Worm (Caenorhabditis elegans) whole organism, young adult: ENCODE data around the gene hmg-1.1.
A peak's percentile ranks its signal among the peaks of the same experiment; 100 is the strongest.

Experiments
- B0019.2 ChIP-seq: fragments of 200-800 bp; sonication (Bioruptor generic); conservative IDR thresholded peaks from 2 replicates; pipeline ENCODE4 v1.3.6; 2022; ENCODE audit warnings: missing genetic modification reagents, missing genetic modification characterization, missing compliant biosample characterization
- B0035.1 ChIP-seq: sonication (generic microtip); optimal IDR thresholded peaks from 2 replicates; lab custom pipeline; 2016; ENCODE audit warnings: missing genetic modification characterization, mild to moderate bottlenecking, missing compliant biosample characterization, missing genotype, missing genetic modification reagents
- C17E4.6 ChIP-seq: fragments of 200-800 bp; sonication (Bioruptor generic); IDR thresholded peaks from 2 replicates; pipeline ENCODE4 v1.3.6; 2022; ENCODE audit warnings: missing genetic modification reagents, missing genetic modification characterization, missing compliant biosample characterization
- D2030.7 ChIP-seq: fragments of 200-800 bp; sonication (Bioruptor generic); IDR thresholded peaks from 2 replicates; pipeline ENCODE4 v1.3.6; 2022; ENCODE audit warnings: missing genetic modification reagents, missing genetic modification characterization, missing compliant biosample characterization
- F52B5.7 ChIP-seq: sonication (generic microtip); optimal IDR thresholded peaks from 2 replicates; lab custom pipeline; 2016; ENCODE audit warnings: mild to moderate bottlenecking, missing genetic modification characterization, missing compliant biosample characterization
- K12H6.12 ChIP-seq: fragments of 200-800 bp; sonication (Bioruptor generic); optimal IDR thresholded peaks from 2 replicates; lab custom pipeline; 2018; ENCODE audit warnings: mild to moderate bottlenecking, missing genetic modification characterization, missing compliant biosample characterization
- Y53G8AR.9 ChIP-seq: fragments of 200-800 bp; sonication (Bioruptor generic); conservative IDR thresholded peaks from 2 replicates; pipeline ENCODE4 v1.3.6; 2022; ENCODE audit warnings: missing genetic modification reagents, missing genetic modification characterization, missing compliant biosample characterization
- Y56A3A.18 ChIP-seq: fragments of 200-800 bp; sonication (Bioruptor generic); IDR thresholded peaks from 2 replicates; pipeline ENCODE4 v1.3.6; 2022; ENCODE audit warnings: missing genetic modification reagents, missing genetic modification characterization, missing compliant biosample characterization
- Y79H2A.3 ChIP-seq: fragments of 200-800 bp; sonication (Bioruptor generic); conservative IDR thresholded peaks from 2 replicates; pipeline ENCODE4 v1.3.6; 2022; ENCODE audit warnings: missing genetic modification reagents, missing genetic modification characterization, missing compliant biosample characterization
- Y95B8A.8 ChIP-seq: fragments of 200-800 bp; sonication (Bioruptor generic); IDR thresholded peaks from 2 replicates; pipeline ENCODE4 v1.3.6; 2022; ENCODE audit warnings: missing genetic modification reagents, missing genetic modification characterization, missing compliant biosample characterization
- ZK185.1 ChIP-seq: sonication (generic microtip); optimal IDR thresholded peaks from 2 replicates; lab custom pipeline; 2016; ENCODE audit warnings: mild to moderate bottlenecking, missing genetic modification characterization, missing compliant biosample characterization; ENCODE audit not compliant: poor library complexity, severe bottlenecking
- akir-1 ChIP-seq: fragments of 200-800 bp; sonication (Bioruptor generic); optimal IDR thresholded peaks from 2 replicates; lab custom pipeline; 2018; ENCODE audit warnings: mild to moderate bottlenecking, missing genetic modification characterization, moderate library complexity, missing compliant biosample characterization
- attf-5 ChIP-seq: fragments of 200-800 bp; sonication (Bioruptor generic); optimal IDR thresholded peaks from 2 replicates; lab custom pipeline; 2018; ENCODE audit warnings: mild to moderate bottlenecking, missing genetic modification characterization, missing compliant biosample characterization
- bed-1 ChIP-seq: fragments of 200-800 bp; sonication (Bioruptor generic); IDR thresholded peaks from 2 replicates; pipeline ENCODE4 v1.3.6; 2022; ENCODE audit warnings: missing genetic modification reagents, missing genetic modification characterization, missing compliant biosample characterization
- bed-2 ChIP-seq: fragments of 200-800 bp; sonication (Bioruptor generic); IDR thresholded peaks from 2 replicates; pipeline ENCODE4 v1.3.6; 2022; ENCODE audit warnings: missing genetic modification reagents, missing genetic modification characterization, missing compliant biosample characterization
- cebp-1 ChIP-seq, 2 experiments: fragments of 200-800 bp in 1 of 2; sonication (Bioruptor generic) in 1 of 2; sonication (generic microtip) in 1 of 2; IDR thresholded peaks in 1 of 2; optimal IDR thresholded peaks in 1 of 2; 2 replicates each; pipeline versions ENCODE4 v1.3.6 to Lab custom; 2017 to 2022; ENCODE audit warnings: missing compliant biosample characterization in 2 of 2, missing genetic modification characterization in 2 of 2, mild to moderate bottlenecking in 1 of 2, missing genetic modification reagents in 1 of 2, moderate library complexity in 1 of 2
- ceh-27 ChIP-seq: fragments of 200-800 bp; sonication (Bioruptor generic); optimal IDR thresholded peaks from 2 replicates; lab custom pipeline; 2018; ENCODE audit warnings: mild to moderate bottlenecking, missing genetic modification characterization, moderate library complexity, missing compliant biosample characterization
- ceh-40 ChIP-seq: fragments of 200-800 bp; sonication (Bioruptor generic); IDR thresholded peaks from 2 replicates; pipeline ENCODE4 v1.3.6; 2022; ENCODE audit warnings: missing genetic modification characterization, missing compliant biosample characterization
- die-1 ChIP-seq: sonication (generic microtip); optimal IDR thresholded peaks from 2 replicates; lab custom pipeline; 2016; ENCODE audit warnings: missing genotype, mild to moderate bottlenecking, missing genetic modification characterization, missing compliant biosample characterization
- dpl-1 ChIP-seq: fragments of 150-350 bp; optimal IDR thresholded peaks from 2 replicates; lab custom pipeline; 2014; ENCODE audit warnings: missing biosample characterization, missing genetic modification reagents, missing genetic modification characterization
- egl-44 ChIP-seq: fragments of 200-800 bp; sonication (Bioruptor generic); IDR thresholded peaks from 2 replicates; pipeline ENCODE4 v1.3.6; 2022; ENCODE audit warnings: missing genetic modification reagents, missing genetic modification characterization, missing compliant biosample characterization
- him-1 ChIP-seq: sonication (generic microtip); optimal IDR thresholded peaks from 2 replicates; lab custom pipeline; 2016; ENCODE audit warnings: missing genotype, missing genetic modification reagents, missing genetic modification characterization, missing compliant biosample characterization
- hmg-1.2 ChIP-seq: fragments of 200-800 bp; sonication (Bioruptor generic); IDR thresholded peaks from 2 replicates; pipeline ENCODE4 v1.3.6; 2022; ENCODE audit warnings: missing genetic modification reagents, missing genetic modification characterization, missing compliant biosample characterization
- hmg-20 ChIP-seq: fragments of 200-800 bp; sonication (Bioruptor generic); IDR thresholded peaks from 2 replicates; pipeline ENCODE4 v1.3.6; 2022; ENCODE audit warnings: missing genetic modification reagents, missing genetic modification characterization, missing compliant biosample characterization
- hsf-1 ChIP-seq: fragments of 200-800 bp; sonication (Bioruptor generic); IDR thresholded peaks from 2 replicates; pipeline ENCODE4 v1.3.6; 2022; ENCODE audit warnings: missing genetic modification reagents, missing genetic modification characterization, missing compliant biosample characterization
- let-526 ChIP-seq: fragments of 200-800 bp; sonication (Bioruptor generic); IDR thresholded peaks from 2 replicates; pipeline ENCODE4 v1.3.6; 2022; ENCODE audit warnings: missing genetic modification reagents, missing genetic modification characterization, missing compliant biosample characterization
- let-607 ChIP-seq, 2 experiments: fragments of 200-800 bp in 1 of 2; sonication (Bioruptor generic) in 1 of 2; sonication (generic microtip) in 1 of 2; optimal IDR thresholded peaks; 2 replicates each; lab custom pipeline; 2016 to 2018; ENCODE audit warnings: mild to moderate bottlenecking in 2 of 2, missing compliant biosample characterization in 2 of 2, missing genetic modification characterization in 2 of 2, moderate library complexity in 2 of 2, missing genotype in 1 of 2
- lin-40 ChIP-seq: sonication (generic microtip); optimal IDR thresholded peaks from 2 replicates; lab custom pipeline; 2016; ENCODE audit warnings: missing genetic modification characterization, mild to moderate bottlenecking, missing compliant biosample characterization, missing genotype, missing genetic modification reagents
- madf-3 ChIP-seq: fragments of 200-800 bp; sonication (Bioruptor generic); IDR thresholded peaks from 2 replicates; pipeline ENCODE4 v1.3.6; 2022; ENCODE audit warnings: missing genetic modification reagents, missing genetic modification characterization, missing compliant biosample characterization
- madf-8 ChIP-seq: fragments of 200-800 bp; sonication (Bioruptor generic); conservative IDR thresholded peaks from 2 replicates; pipeline ENCODE4 v1.3.6; 2022; ENCODE audit warnings: missing genetic modification reagents, missing genetic modification characterization, missing compliant biosample characterization
- mcd-1 ChIP-seq: fragments of 200-800 bp; sonication (Bioruptor generic); IDR thresholded peaks from 2 replicates; pipeline ENCODE4 v1.3.6; 2022; ENCODE audit warnings: missing genetic modification reagents, missing genetic modification characterization, missing compliant biosample characterization
- mes-4 ChIP-seq: sonication (generic microtip); optimal IDR thresholded peaks from 2 replicates; lab custom pipeline; 2016; ENCODE audit warnings: missing genotype, missing genetic modification characterization, missing compliant biosample characterization
- nfya-1 ChIP-seq: sonication (generic microtip); optimal IDR thresholded peaks from 2 replicates; lab custom pipeline; 2017; ENCODE audit warnings: antibody characterized with exemption, missing compliant biosample characterization, missing genetic modification characterization, borderline replicate concordance; ENCODE audit not compliant: insufficient read depth
- nhr-80 ChIP-seq: sonication (generic microtip); optimal IDR thresholded peaks from 2 replicates; lab custom pipeline; 2016; ENCODE audit warnings: missing genetic modification characterization, missing compliant biosample characterization
- pbrm-1 ChIP-seq: fragments of 200-800 bp; sonication (Bioruptor generic); IDR thresholded peaks from 2 replicates; pipeline ENCODE4 v1.3.6; 2022; ENCODE audit warnings: missing genetic modification reagents, missing genetic modification characterization, missing compliant biosample characterization
- pha-4 ChIP-seq: fragments of 150-350 bp; sonication (generic microtip); optimal IDR thresholded peaks from 2 replicates; lab custom pipeline; 2014; ENCODE audit warnings: missing biosample characterization, missing genetic modification reagents, missing genetic modification characterization
- rcor-1 ChIP-seq: fragments of 200-800 bp; sonication (Bioruptor generic); IDR thresholded peaks from 2 replicates; pipeline ENCODE4 v1.3.6; 2022; ENCODE audit warnings: missing genetic modification reagents, missing genetic modification characterization, missing compliant biosample characterization
- rpc-1 ChIP-seq, 2 experiments: fragments of 150-350 bp in 1 of 2; sonication (generic microtip) in 1 of 2; optimal IDR thresholded peaks; 2 replicates each; lab custom pipeline; 2014 to 2018; ENCODE audit warnings: missing biosample characterization in 1 of 2, missing genetic modification characterization in 1 of 2, missing genetic modification reagents in 1 of 2, missing genotype in 1 of 2
- sea-2 ChIP-seq: fragments of 200-800 bp; sonication (Bioruptor generic); IDR thresholded peaks from 2 replicates; pipeline ENCODE4 v1.3.6; 2022; ENCODE audit warnings: missing genetic modification characterization, missing compliant biosample characterization
- sptf-2 ChIP-seq: fragments of 200-800 bp; sonication (Bioruptor generic); optimal IDR thresholded peaks from 2 replicates; lab custom pipeline; 2018; ENCODE audit warnings: mild to moderate bottlenecking, missing genetic modification characterization, missing compliant biosample characterization
- tbx-9 ChIP-seq: sonication (generic microtip); optimal IDR thresholded peaks from 2 replicates; lab custom pipeline; 2016; ENCODE audit warnings: borderline replicate concordance, missing genetic modification characterization, inconsistent platforms, missing compliant biosample characterization
- tlf-1 ChIP-seq: fragments of 200-800 bp; sonication (Bioruptor generic); optimal IDR thresholded peaks from 2 replicates; lab custom pipeline; 2018; ENCODE audit warnings: mild to moderate bottlenecking, missing genetic modification characterization, missing compliant biosample characterization
- ztf-18 ChIP-seq: sonication (generic microtip); optimal IDR thresholded peaks from 2 replicates; lab custom pipeline; 2016; ENCODE audit warnings: missing genotype, mild to moderate bottlenecking, missing genetic modification characterization, missing compliant biosample characterization
- ztf-22 ChIP-seq: fragments of 200-800 bp; sonication (Bioruptor generic); optimal IDR thresholded peaks from 2 replicates; lab custom pipeline; 2018; ENCODE audit warnings: mild to moderate bottlenecking, missing genetic modification characterization, moderate library complexity, missing compliant biosample characterization
- ztf-25 ChIP-seq: fragments of 200-800 bp; sonication (Bioruptor generic); IDR thresholded peaks from 2 replicates; pipeline ENCODE4 v1.3.6; 2022; ENCODE audit warnings: missing genetic modification reagents, missing genetic modification characterization, missing compliant biosample characterization
- ztf-28 ChIP-seq: fragments of 200-800 bp; sonication (Bioruptor generic); IDR thresholded peaks from 2 replicates; pipeline ENCODE4 v1.3.6; 2022; ENCODE audit warnings: missing genetic modification reagents, missing genetic modification characterization, missing compliant biosample characterization
- ztf-3 ChIP-seq: fragments of 200-800 bp; sonication (Bioruptor generic); optimal IDR thresholded peaks from 2 replicates; lab custom pipeline; 2018; ENCODE audit warnings: mild to moderate bottlenecking, missing genetic modification characterization, missing compliant biosample characterization

hmg-1.1 gene

DNA sequence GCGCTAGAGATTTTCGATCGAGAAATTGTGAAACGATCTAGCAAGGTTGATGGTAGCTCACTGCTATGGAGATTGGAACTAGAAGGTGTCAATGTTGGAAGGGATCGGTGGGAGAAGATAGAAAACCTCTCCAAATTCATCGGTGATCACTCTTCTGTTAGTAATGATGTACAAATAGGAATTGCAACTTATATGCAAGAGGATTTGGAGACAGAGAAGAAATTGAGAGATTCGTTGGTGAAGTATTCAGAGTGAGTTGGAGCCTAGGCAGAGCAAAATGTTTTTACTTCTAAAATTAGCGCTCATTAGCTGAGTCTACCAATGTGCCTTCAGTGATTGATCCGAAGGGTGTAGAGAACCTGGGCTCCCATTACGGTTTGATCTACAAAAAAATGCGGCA is 43.9 kb downstream of the hmg-1.1 start (continued):
- TF ChIP-seq Y95B8A.8 (GFP tag; lab: Robert Waterston, UW) (no peak), rcor-1 (GFP tag; lab: Robert Waterston, UW) (no peak), C17E4.6 (no peak)

ce11 chrII:14296320-14296719 is 45.8 kb downstream of the hmg-1.1 start:
- TF ChIP-seq attf-5 = peak; percentile 20
- TF ChIP-seq mes-4 (tag; lab: Kevin White, UChicago) = no peak
- peak; percentile 34 for TF ChIP-seq pha-4 (tag; lab: Kevin White, UChicago)
- TF ChIP-seq dpl-1 (GFP tag; lab: Kevin White, UChicago) = no peak
- TF ChIP-seq die-1 (tag; lab: Kevin White, UChicago) = no peak
- no peak for TF ChIP-seq bed-1
- no peak for TF ChIP-seq him-1 (tag; lab: Kevin White, UChicago)
- no peak for TF ChIP-seq ztf-22
- TF ChIP-seq pbrm-1 (GFP tag; lab: Robert Waterston, UW) = no peak
- TF ChIP-seq cebp-1 (GFP tag; IDR thresholded peaks at IDR 0.05; lab: Robert Waterston, UW) = no peak
- peak; percentile 44 for TF ChIP-seq cebp-1 (tag; optimal IDR thresholded peaks at IDR 0.05; lab: Kevin White, UChicago)
- TF ChIP-seq rpc-1 (optimal IDR thresholded peaks at IDR 0.05; lab: Kevin White, UChicago) = no peak
- no peak for TF ChIP-seq rpc-1 (tag; optimal IDR thresholded peaks at IDR 0.05; lab: Kevin White, UChicago)
- TF ChIP-seq tbx-9 (tag; lab: Kevin White, UChicago) = no peak
- peak; percentile 51 for TF ChIP-seq lin-40
- no peak for TF ChIP-seq hmg-20
- no peak for TF ChIP-seq K12H6.12 (tag; lab: Kevin White, UChicago)
- TF ChIP-seq B0019.2 (GFP tag; lab: Robert Waterston, UW) = no peak
- TF ChIP-seq hmg-1.2 (GFP tag; lab: Robert Waterston, UW) = peak; percentile 73; the same call in 1 of the 2 replicates
- TF ChIP-seq egl-44 (GFP tag; lab: Robert Waterston, UW) = no peak
- TF ChIP-seq Y53G8AR.9 = no peak
- TF ChIP-seq let-526 (GFP tag; lab: Robert Waterston, UW) = no peak
- no peak for TF ChIP-seq ztf-28
- TF ChIP-seq ZK185.1 = peak; percentile 5
- no peak for TF ChIP-seq let-607 (tag; optimal IDR thresholded peaks at IDR 0.05; lab: Kevin White, UChicago)
- no peak for TF ChIP-seq sea-2 (GFP tag; lab: Robert Waterston, UW)
- no peak for TF ChIP-seq F52B5.7 (tag; lab: Kevin White, UChicago)
- TF ChIP-seq mcd-1 (GFP tag; lab: Robert Waterston, UW) = no peak
- no peak for TF ChIP-seq madf-8 (GFP tag; lab: Robert Waterston, UW)
- TF ChIP-seq ceh-40 (GFP tag; lab: Robert Waterston, UW) = no peak
- TF ChIP-seq hsf-1 (GFP tag; lab: Robert Waterston, UW) = no peak
- TF ChIP-seq tlf-1 (GFP tag; lab: Kevin White, UChicago) = no peak
- no peak for TF ChIP-seq sptf-2
- TF ChIP-seq B0035.1 (tag; lab: Kevin White, UChicago) = no peak
- TF ChIP-seq Y56A3A.18 = no peak
- no peak for TF ChIP-seq madf-3 (GFP tag; lab: Robert Waterston, UW)
- TF ChIP-seq ztf-25 (GFP tag; lab: Robert Waterston, UW) = no peak
- TF ChIP-seq D2030.7 (GFP tag; lab: Robert Waterston, UW) = no peak
- TF ChIP-seq Y79H2A.3 (GFP tag; lab: Robert Waterston, UW) = no peak
- TF ChIP-seq ceh-27 (GFP tag; lab: Kevin White, UChicago) = no peak
- peak; percentile 76 for TF ChIP-seq nhr-80 (tag; lab: Kevin White, UChicago)
- TF ChIP-seq nfya-1 (tag; lab: Kevin White, UChicago) = no peak
- TF ChIP-seq ztf-3 (GFP tag; lab: Kevin White, UChicago) = no peak
- no peak for TF ChIP-seq ztf-18
- no peak for TF ChIP-seq bed-2 (GFP tag; lab: Robert Waterston, UW)
- no peak for TF ChIP-seq akir-1 (GFP tag; lab: Kevin White, UChicago)
